Fruit fly (Drosophila melanogaster): Measurements from ENCODE around the gene ND-75.

The ND-75 gene

dm6 chrX:8273291-8273690 lies 21.8 kb upstream of the ND-75 start, which contains the start of gene CG1636 (continued):
- TF ChIP-seq nerfin-2 (GFP tag; IDR thresholded peaks at IDR 0.05; ENCODE audit: partially characterized antibody) (peak; percentile 58; the same call in 1 of the 2 replicates), pnt (GFP tag; optimal IDR thresholded peaks at IDR 0.05) (no peak), hbn (GFP tag; IDR thresholded peaks at IDR 0.05; ENCODE audit: partially characterized antibody) (peak; percentile 90), CG7271 (tag; optimal IDR thresholded peaks at IDR 0.05) (no peak), CG5953 (GFP tag; IDR thresholded peaks at IDR 0.05) (no peak), BEAF-32 (GFP tag; optimal IDR thresholded peaks at IDR 0.05) (peak; percentile 82), cad (GFP tag; optimal IDR thresholded peaks at IDR 0.05) (no peak), chm (GFP tag; IDR thresholded peaks at IDR 0.05) (no peak), pros (GFP tag; optimal IDR thresholded peaks at IDR 0.05) (no peak), pzg (GFP tag; optimal IDR thresholded peaks at IDR 0.05) (peak; percentile 55), E2f2 (GFP tag; IDR thresholded peaks at IDR 0.05) (peak; percentile 88), ken (GFP tag; IDR thresholded peaks at IDR 0.05) (no peak), CG7963 (GFP tag; IDR thresholded peaks at IDR 0.05; ENCODE audit: partially characterized antibody) (peak; percentile 81), CG12155 (GFP tag; optimal IDR thresholded peaks at IDR 0.05) (no peak)

dm6 chrX:8271363-8272061 lies 20.0 kb upstream of the ND-75 start, which contains the start of gene Corp:
TSS of gene Corp (minus strand) at chrX:8271409.
- TF ChIP-seq CG7928 (GFP tag; optimal IDR thresholded peaks at IDR 0.05) (no peak), pfk (GFP tag; optimal IDR thresholded peaks at IDR 0.05) (no peak), CG10654 (GFP tag; optimal IDR thresholded peaks at IDR 0.05) (no peak), danr (GFP tag; IDR thresholded peaks at IDR 0.05) (no peak), Hr3 (GFP tag; optimal IDR thresholded peaks at IDR 0.05) (no peak), HLH54F (GFP tag; optimal IDR thresholded peaks at IDR 0.05) (no peak), bcd (GFP tag; optimal IDR thresholded peaks at IDR 0.05) (peak; percentile 15), Nf-YC (tag; optimal IDR thresholded peaks at IDR 0.05) (peak; percentile 3), Side (GFP tag; optimal IDR thresholded peaks at IDR 0.05) (no peak), CoRest (tag; optimal IDR thresholded peaks at IDR 0.05) (peak; percentile 5), crc (GFP tag; optimal IDR thresholded peaks at IDR 0.05) (no peak), Lpt (GFP tag; optimal IDR thresholded peaks at IDR 0.05) (no peak), lola (GFP tag; optimal IDR thresholded peaks at IDR 0.05) (peak in 1 of 3 experiments; percentile 22), cad (GFP tag; optimal IDR thresholded peaks at IDR 0.05) (no peak), Sox102F (GFP tag; optimal IDR thresholded peaks at IDR 0.05) (peak; percentile 65), luna (GFP tag; optimal IDR thresholded peaks at IDR 0.05) (no peak), Atf6 (GFP tag; IDR thresholded peaks at IDR 0.05) (no peak; the same call in 1 of the 2 replicates), seq (GFP tag; IDR thresholded peaks at IDR 0.05) (no peak; the same call in 1 of the 2 replicates), CG16779 (GFP tag; IDR thresholded peaks at IDR 0.05) (no peak), CG30020 (tag; optimal IDR thresholded peaks at IDR 0.05) (no peak), CG7357 (GFP tag; IDR thresholded peaks at IDR 0.05) (no peak), CG11085 (GFP tag; IDR thresholded peaks at IDR 0.05) (no peak), Rfx (GFP tag; IDR thresholded peaks at IDR 0.05) (no peak), CrebB (tag; optimal IDR thresholded peaks at IDR 0.05) (no peak), Camta (GFP tag; optimal IDR thresholded peaks at IDR 0.05) (no peak), CG4404 (GFP tag; IDR thresholded peaks at IDR 0.05) (no peak), otp (GFP tag; IDR thresholded peaks at IDR 0.05) (no peak), tll (GFP tag; optimal IDR thresholded peaks at IDR 0.05) (no peak), CG17385 (GFP tag; optimal IDR thresholded peaks at IDR 0.05) (peak; percentile 67), Neu2 (GFP tag; optimal IDR thresholded peaks at IDR 0.05; ENCODE audit: borderline replicate concordance) (no peak), ewg (GFP tag; optimal IDR thresholded peaks at IDR 0.05) (peak; percentile 4), CG9609 (GFP tag; optimal IDR thresholded peaks at IDR 0.05) (no peak), CG4820 (GFP tag; optimal IDR thresholded peaks at IDR 0.05) (no peak), CG15601 (tag; optimal IDR thresholded peaks at IDR 0.05) (peak; percentile 68), CG1792 (GFP tag; optimal IDR thresholded peaks at IDR 0.05) (no peak), bowl (GFP tag; IDR thresholded peaks at IDR 0.05) (no peak)
